Fruit fly (Drosophila melanogaster) whole organism, embryonic: ENCODE measurements around the gene Est-6.

ENCODE experiments used
- Bgb ChIP-seq: fragments of 200-800 bp; sonication (Bioruptor generic); IDR thresholded peaks from 2 replicates; pipeline ENCODE4 v1.3.6; 2022; ENCODE audit warnings: missing biosample characterization, missing genetic modification characterization; ENCODE audit not compliant: partially characterized antibody
- Blimp-1 ChIP-seq: fragments of 200-800 bp; sonication (Bioruptor generic); optimal IDR thresholded peaks from 3 replicates; lab custom pipeline; 2018; ENCODE audit warnings: missing biosample characterization, missing genetic modification characterization, mild to moderate bottlenecking, moderate library complexity, missing genetic modification reagents
- CG10366 ChIP-seq: fragments of 200-800 bp; sonication (Bioruptor generic); IDR thresholded peaks from 2 replicates; pipeline ENCODE4 v1.3.6; 2022; ENCODE audit warnings: missing biosample characterization, missing genetic modification characterization
- CG12155 ChIP-seq: fragments of 200-800 bp; sonication (Bioruptor generic); optimal IDR thresholded peaks from 3 replicates; lab custom pipeline; 2016; ENCODE audit warnings: missing biosample characterization, missing genetic modification characterization
- CG12769 ChIP-seq: fragments of 200-800 bp; sonication (Bioruptor generic); optimal IDR thresholded peaks from 2 replicates; lab custom pipeline; 2019; ENCODE audit warnings: missing biosample characterization, mild to moderate bottlenecking, missing genetic modification characterization, moderate library complexity
- CG15514 ChIP-seq: fragments of 200-800 bp; sonication (Bioruptor generic); optimal IDR thresholded peaks from 3 replicates; lab custom pipeline; 2017; ENCODE audit warnings: missing biosample characterization, missing genetic modification characterization, mild to moderate bottlenecking, moderate library complexity, missing genetic modification reagents
- CG17328 ChIP-seq: fragments of 200-800 bp; sonication (Bioruptor generic); IDR thresholded peaks from 2 replicates; pipeline ENCODE4 v1.3.6; 2022; ENCODE audit warnings: missing biosample characterization, missing genetic modification characterization
- CG3281 ChIP-seq: fragments of 200-800 bp; sonication (Bioruptor generic); optimal IDR thresholded peaks from 3 replicates; lab custom pipeline; 2017; ENCODE audit warnings: missing biosample characterization, mild to moderate bottlenecking, missing genetic modification characterization
- CG6175 ChIP-seq: fragments of 200-800 bp; sonication (Bioruptor generic); IDR thresholded peaks from 3 replicates; pipeline ENCODE4 v1.3.6; 2022; ENCODE audit warnings: missing biosample characterization, missing genetic modification characterization
- CG7556 ChIP-seq: fragments of 200-800 bp; sonication (Bioruptor generic); optimal IDR thresholded peaks from 2 replicates; lab custom pipeline; 2017; ENCODE audit warnings: missing biosample characterization, mild to moderate bottlenecking, missing genetic modification characterization
- CG7839 ChIP-seq: fragments of 200-800 bp; sonication (Bioruptor generic); optimal IDR thresholded peaks from 3 replicates; lab custom pipeline; 2018; ENCODE audit warnings: missing biosample characterization, mild to moderate bottlenecking, missing genetic modification characterization, moderate library complexity
- CG8281 ChIP-seq: fragments of 200-800 bp; sonication (Bioruptor generic); optimal IDR thresholded peaks from 2 replicates; lab custom pipeline; 2018; ENCODE audit warnings: missing biosample characterization, mild to moderate bottlenecking, missing genetic modification characterization, moderate library complexity
- CG8944 ChIP-seq: fragments of 200-800 bp; sonication (Bioruptor generic); optimal IDR thresholded peaks from 3 replicates; lab custom pipeline; 2016; ENCODE audit warnings: missing biosample characterization, missing genetic modification characterization
- CG9876 ChIP-seq: fragments of 200-800 bp; sonication (Bioruptor generic); optimal IDR thresholded peaks from 2 replicates; lab custom pipeline; 2016; ENCODE audit warnings: missing biosample characterization, missing genetic modification characterization
- Deaf1 ChIP-seq: fragments of 200-800 bp; optimal IDR thresholded peaks from 3 replicates; lab custom pipeline; 2019; ENCODE audit warnings: missing biosample characterization, mild to moderate bottlenecking, missing genetic modification characterization, moderate library complexity
- Dref ChIP-seq: fragments of 200-800 bp; sonication (Bioruptor generic); IDR thresholded peaks from 2 replicates; pipeline ENCODE4 v1.3.6; 2022; ENCODE audit warnings: missing biosample characterization, missing genetic modification characterization
- HLH4C ChIP-seq: fragments of 200-800 bp; sonication (Bioruptor generic); IDR thresholded peaks from 3 replicates; pipeline ENCODE4 v1.3.6; 2022; ENCODE audit warnings: missing biosample characterization, missing genetic modification characterization; ENCODE audit not compliant: partially characterized antibody
- Jarid2 ChIP-seq: fragments of 200-800 bp; sonication (Bioruptor generic); optimal IDR thresholded peaks from 3 replicates; lab custom pipeline; 2017; ENCODE audit warnings: mild to moderate bottlenecking, missing biosample characterization, missing genetic modification reagents, missing genetic modification characterization
- Med ChIP-seq: fragments of 200-800 bp; sonication (Bioruptor generic); peaks from one replicate; lab custom pipeline; 2016; ENCODE audit warnings: missing biosample characterization, missing genetic modification characterization, mild to moderate bottlenecking, inconsistent platforms, moderate library complexity
- Myb ChIP-seq: fragments of 200-800 bp; sonication (Bioruptor generic); optimal IDR thresholded peaks from 2 replicates; lab custom pipeline; 2016; ENCODE audit warnings: missing biosample characterization, missing genetic modification characterization
- Rfx ChIP-seq: fragments of 200-800 bp; sonication (Bioruptor generic); IDR thresholded peaks from 2 replicates; pipeline ENCODE4 v1.3.6; 2022; ENCODE audit warnings: missing biosample characterization, missing genetic modification characterization
- Six4 ChIP-seq: fragments of 200-800 bp; sonication (Bioruptor generic); optimal IDR thresholded peaks from 2 replicates; lab custom pipeline; 2016; ENCODE audit warnings: missing biosample characterization, missing genetic modification characterization
- ase ChIP-seq: fragments of 200-800 bp; sonication (Bioruptor generic); IDR thresholded peaks from 3 replicates; pipeline ENCODE4 v1.3.6; 2022; ENCODE audit warnings: missing biosample characterization, missing genetic modification characterization
- bbx ChIP-seq: fragments of 200-800 bp; sonication (Bioruptor generic); IDR thresholded peaks from 2 replicates; pipeline ENCODE4 v1.3.6; 2022; ENCODE audit warnings: missing biosample characterization, missing genetic modification characterization; ENCODE audit not compliant: partially characterized antibody
- dati ChIP-seq: fragments of 200-800 bp; sonication (Bioruptor generic); IDR thresholded peaks from 2 replicates; pipeline ENCODE4 v1.3.6; 2022; ENCODE audit warnings: missing biosample characterization, missing genetic modification characterization
- dmrt11E ChIP-seq: fragments of 200-800 bp; sonication (Bioruptor generic); optimal IDR thresholded peaks from 3 replicates; lab custom pipeline; 2018; ENCODE audit warnings: missing biosample characterization, mild to moderate bottlenecking, missing genetic modification characterization, moderate library complexity
- exex ChIP-seq: fragments of 200-800 bp; sonication (Bioruptor generic); optimal IDR thresholded peaks from 4 replicates; lab custom pipeline; 2018; ENCODE audit warnings: missing biosample characterization, mild to moderate bottlenecking, missing genetic modification characterization, moderate library complexity
- ftz-f1 ChIP-seq: fragments of 200-800 bp; sonication (Bioruptor generic); optimal IDR thresholded peaks from 2 replicates; lab custom pipeline; 2016; ENCODE audit warnings: missing biosample characterization, missing genetic modification characterization
- ham ChIP-seq: fragments of 200-800 bp; sonication (Bioruptor generic); IDR thresholded peaks from 2 replicates; pipeline ENCODE4 v1.3.6; 2022; ENCODE audit warnings: missing biosample characterization, missing genetic modification characterization
- lola ChIP-seq, 3 experiments: fragments of >200 bp in 2 of 3; fragments of 200-800 bp in 1 of 3; sonication (Bioruptor generic) in 1 of 3; optimal IDR thresholded peaks; 2 replicates each; lab custom pipeline; 2017 to 2019; ENCODE audit warnings: missing biosample characterization in 3 of 3, missing genetic modification characterization in 3 of 3, mild to moderate bottlenecking in 1 of 3, moderate library complexity in 1 of 3
- luna ChIP-seq: fragments of 200-800 bp; sonication (Bioruptor generic); optimal IDR thresholded peaks from 2 replicates; lab custom pipeline; 2016; ENCODE audit warnings: missing biosample characterization, missing genetic modification characterization
- mirr ChIP-seq: fragments of 200-800 bp; sonication (Bioruptor generic); optimal IDR thresholded peaks from 3 replicates; lab custom pipeline; 2018; ENCODE audit warnings: missing biosample characterization, mild to moderate bottlenecking, missing genetic modification characterization
- peb ChIP-seq: fragments of 200-800 bp; sonication (Bioruptor generic); IDR thresholded peaks from 2 replicates; pipeline ENCODE4 v1.3.6; 2022; ENCODE audit warnings: missing biosample characterization, missing genetic modification characterization
- pfk ChIP-seq: fragments of 200-800 bp; sonication (Bioruptor generic); optimal IDR thresholded peaks from 2 replicates; lab custom pipeline; 2018; ENCODE audit warnings: missing biosample characterization, mild to moderate bottlenecking, missing genetic modification characterization, moderate library complexity
- pum ChIP-seq: fragments of 200-800 bp; sonication (Bioruptor generic); optimal IDR thresholded peaks from 2 replicates; lab custom pipeline; 2016; ENCODE audit warnings: missing biosample characterization, missing genetic modification characterization
- pzg ChIP-seq: fragments of 200-800 bp; sonication (Bioruptor generic); optimal IDR thresholded peaks from 3 replicates; lab custom pipeline; 2018; ENCODE audit warnings: missing biosample characterization, mild to moderate bottlenecking, missing genetic modification characterization, moderate library complexity
- ranshi ChIP-seq: fragments of 200-800 bp; sonication (Bioruptor generic); IDR thresholded peaks from 2 replicates; pipeline ENCODE4 v1.3.6; 2022; ENCODE audit warnings: missing biosample characterization, missing genetic modification characterization
- sisA ChIP-seq: fragments of 200-800 bp; sonication (Bioruptor generic); IDR thresholded peaks from 2 replicates; pipeline ENCODE4 v1.3.6; 2022; ENCODE audit warnings: missing biosample characterization, missing genetic modification characterization
- sob ChIP-seq: fragments of 200-800 bp; sonication (Bioruptor generic); IDR thresholded peaks from 2 replicates; pipeline ENCODE4 v1.3.6; 2022; ENCODE audit warnings: missing biosample characterization, missing genetic modification characterization
- tgo ChIP-seq: fragments of 200-800 bp; sonication (Bioruptor generic); IDR thresholded peaks from 3 replicates; pipeline ENCODE4 v1.3.6; 2022; ENCODE audit warnings: missing biosample characterization, missing genetic modification characterization
- unc-4 ChIP-seq: fragments of 200-800 bp; sonication (Bioruptor generic); IDR thresholded peaks from 2 replicates; pipeline ENCODE4 v1.3.6; 2022; ENCODE audit warnings: missing biosample characterization, missing genetic modification characterization; ENCODE audit not compliant: partially characterized antibody
- wor ChIP-seq: fragments of 200-800 bp; sonication (Bioruptor generic); IDR thresholded peaks from 2 replicates; pipeline ENCODE4 v1.3.6; 2022; ENCODE audit warnings: missing biosample characterization, missing genetic modification characterization

The Est-6 gene

DNA sequence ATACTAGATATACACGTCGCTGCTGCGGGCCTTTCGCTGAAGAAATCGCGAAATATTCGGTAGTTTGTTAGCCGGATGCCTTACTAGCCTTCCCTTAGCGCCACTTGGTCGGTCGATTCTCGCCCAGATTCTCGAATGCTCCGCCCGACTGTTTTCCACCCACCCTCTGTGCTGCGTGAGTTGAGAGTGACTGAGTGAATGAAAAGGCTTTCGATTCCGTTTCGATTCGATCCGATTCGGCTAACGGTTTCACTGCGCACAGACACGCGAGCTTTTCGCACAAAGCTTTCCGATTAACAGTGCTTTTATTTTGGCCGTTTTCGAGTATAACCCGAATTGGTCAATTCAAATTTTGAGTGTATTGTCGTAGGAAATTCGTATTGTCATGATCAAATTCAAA lies 15.1 kb downstream of the Est-6 start, which contains the start of gene Ak1 (continued):
- TF ChIP-seq Blimp-1 (GFP tag; lab: Kevin White, UChicago), result no peak
- peak; percentile 84 for TF ChIP-seq Deaf1 (tag; lab: Kevin White, UChicago)
- TF ChIP-seq sob (GFP tag; lab: Robert Waterston, UW), result peak; percentile 33; the same call in 1 of the 2 replicates
- TF ChIP-seq CG7839 (tag; lab: Kevin White, UChicago), result no peak
- no peak for TF ChIP-seq lola (GFP tag; optimal IDR thresholded peaks at IDR 0.05; lab: Kevin White, UChicago)
- TF ChIP-seq exex, result peak; percentile 9
- TF ChIP-seq ase (GFP tag; lab: Robert Waterston, UW), result no peak
- TF ChIP-seq CG17328 (GFP tag; lab: Robert Waterston, UW), result no peak
- TF ChIP-seq ftz-f1 (GFP tag; lab: Kevin White, UChicago), result peak; percentile 7
- peak; percentile 59; the same call in 1 of the 2 replicates for TF ChIP-seq Bgb (GFP tag; lab: Robert Waterston, UW)
- peak; percentile 60 for TF ChIP-seq CG12769
- no peak for TF ChIP-seq pfk (GFP tag; lab: Kevin White, UChicago)
- no peak for TF ChIP-seq CG12155
- TF ChIP-seq pum, result no peak
- TF ChIP-seq dati (GFP tag; lab: Robert Waterston, UW), result no peak
- peak; percentile 77 for TF ChIP-seq Myb (GFP tag; lab: Kevin White, UChicago)
- TF ChIP-seq CG8944 (GFP tag; lab: Kevin White, UChicago), result no peak
- TF ChIP-seq luna (GFP tag; lab: Kevin White, UChicago), result no peak
- TF ChIP-seq mirr (GFP tag; lab: Kevin White, UChicago), result peak; percentile 26
- no peak for TF ChIP-seq Six4
- TF ChIP-seq CG3281, result peak; percentile 6
- TF ChIP-seq CG15514 (GFP tag; lab: Kevin White, UChicago), result peak; percentile 19
- no peak for TF ChIP-seq tgo (GFP tag; lab: Robert Waterston, UW)
- no peak for TF ChIP-seq dmrt11E (tag; lab: Kevin White, UChicago)
- TF ChIP-seq bbx, result peak; percentile 37; the same call in 1 of the 2 replicates
- TF ChIP-seq HLH4C, result peak; percentile 47; the same call in 1 of the 3 replicates
- TF ChIP-seq CG10366 (GFP tag; lab: Robert Waterston, UW), result no peak
- no peak for TF ChIP-seq CG7556 (GFP tag; lab: Kevin White, UChicago)
- peak; percentile 78 for TF ChIP-seq Jarid2 (GFP tag; lab: Kevin White, UChicago)
- peak; percentile 89 for TF ChIP-seq Med (GFP tag; lab: Kevin White, UChicago)
- no peak for TF ChIP-seq sisA (GFP tag; lab: Robert Waterston, UW)
- TF ChIP-seq CG6175 (GFP tag; lab: Robert Waterston, UW), result no peak
- TF ChIP-seq ham, result no peak
- TF ChIP-seq ranshi (GFP tag; lab: Robert Waterston, UW), result no peak
- TF ChIP-seq pzg (GFP tag; lab: Kevin White, UChicago), result peak; percentile 23
- no peak for TF ChIP-seq peb (GFP tag; lab: Robert Waterston, UW)
- no peak for TF ChIP-seq CG8281 (tag; lab: Kevin White, UChicago)
- TF ChIP-seq Dref (GFP tag; lab: Robert Waterston, UW), result peak; percentile 37
- TF ChIP-seq unc-4 (GFP tag; lab: Robert Waterston, UW), result 0 out of 2 replicates have a peak, but pooled peaks have one; percentile 25
- no peak for TF ChIP-seq CG9876 (GFP tag; lab: Kevin White, UChicago)
- peak; percentile 37; the same call in 1 of the 2 replicates for TF ChIP-seq Rfx (GFP tag; lab: Robert Waterston, UW)
- no peak for TF ChIP-seq wor (GFP tag; lab: Robert Waterston, UW)
